Fruit fly (Drosophila melanogaster) whole organism, embryonic: ENCODE measurements around the gene Oatp74D.

Source experiments
- BEAF-32 ChIP-seq: fragments of 200-800 bp; sonication (Bioruptor generic); optimal IDR thresholded peaks from 3 replicates; lab custom pipeline; 2017; ENCODE audit warnings: missing biosample characterization, missing genetic modification characterization, mild to moderate bottlenecking, moderate library complexity, missing genetic modification reagents
- CG10147 ChIP-seq: fragments of 200-800 bp; sonication (Bioruptor generic); optimal IDR thresholded peaks from 2 replicates; lab custom pipeline; 2019; ENCODE audit warnings: missing biosample characterization, mild to moderate bottlenecking, missing genetic modification characterization, moderate library complexity
- CG10209 ChIP-seq: fragments of 200-800 bp; sonication (Bioruptor generic); optimal IDR thresholded peaks from 3 replicates; lab custom pipeline; 2017; ENCODE audit warnings: missing biosample characterization, mild to moderate bottlenecking, missing genetic modification characterization, missing genetic modification reagents
- CG10267 ChIP-seq: fragments of 200-800 bp; sonication (Bioruptor generic); optimal IDR thresholded peaks from 2 replicates; lab custom pipeline; 2018; ENCODE audit warnings: missing biosample characterization, mild to moderate bottlenecking, missing genetic modification characterization, moderate library complexity
- CG1233 ChIP-seq: fragments of 200-800 bp; sonication (Bioruptor generic); optimal IDR thresholded peaks from 4 replicates; lab custom pipeline; 2018; ENCODE audit warnings: missing biosample characterization, mild to moderate bottlenecking, missing genetic modification characterization
- CG13775 ChIP-seq: fragments of 200-800 bp; sonication (Bioruptor generic); optimal IDR thresholded peaks from 3 replicates; lab custom pipeline; 2017; ENCODE audit warnings: missing biosample characterization, mild to moderate bottlenecking, missing genetic modification characterization
- CG15696 ChIP-seq: fragments of 200-800 bp; sonication (Bioruptor generic); optimal IDR thresholded peaks from 2 replicates; lab custom pipeline; 2019; ENCODE audit warnings: missing biosample characterization, mild to moderate bottlenecking, missing genetic modification characterization, moderate library complexity
- CG17328 ChIP-seq: fragments of 200-800 bp; sonication (Bioruptor generic); IDR thresholded peaks from 2 replicates; pipeline ENCODE4 v1.3.6; 2022; ENCODE audit warnings: missing biosample characterization, missing genetic modification characterization
- CG17385 ChIP-seq: fragments of 200-800 bp; sonication (Bioruptor generic); optimal IDR thresholded peaks from 3 replicates; lab custom pipeline; 2018; ENCODE audit warnings: missing biosample characterization, mild to moderate bottlenecking, missing genetic modification characterization
- CG18011 ChIP-seq: fragments of 200-800 bp; sonication (Bioruptor generic); optimal IDR thresholded peaks from 2 replicates; lab custom pipeline; 2017; ENCODE audit warnings: missing biosample characterization, missing genetic modification characterization, mild to moderate bottlenecking, moderate library complexity, missing genotype
- CG31224 ChIP-seq: fragments of 200-800 bp; sonication (Bioruptor generic); IDR thresholded peaks from 2 replicates; pipeline ENCODE4 v1.3.6; 2022; ENCODE audit warnings: missing biosample characterization, missing genetic modification characterization
- CG31365 ChIP-seq: fragments of 200-800 bp; sonication (Bioruptor generic); optimal IDR thresholded peaks from 2 replicates; lab custom pipeline; 2018; ENCODE audit warnings: missing biosample characterization, mild to moderate bottlenecking, missing genetic modification characterization
- CG34422 ChIP-seq: fragments of 200-800 bp; sonication (Bioruptor generic); IDR thresholded peaks from 3 replicates; pipeline ENCODE4 v1.3.6; 2022; ENCODE audit warnings: missing biosample characterization, missing genetic modification characterization
- CG5180 ChIP-seq: fragments of 200-800 bp; sonication (Bioruptor generic); optimal IDR thresholded peaks from 3 replicates; lab custom pipeline; 2017; ENCODE audit warnings: missing biosample characterization, missing genetic modification characterization, mild to moderate bottlenecking, moderate library complexity, missing genetic modification reagents
- CG8478 ChIP-seq: fragments of >200 bp; optimal IDR thresholded peaks from 2 replicates; lab custom pipeline; 2018
- CG9609 ChIP-seq: fragments of 200-800 bp; sonication (Bioruptor generic); optimal IDR thresholded peaks from 3 replicates; lab custom pipeline; 2016; ENCODE audit warnings: missing biosample characterization, missing genetic modification characterization
- Camta ChIP-seq: fragments of 200-800 bp; sonication (Bioruptor generic); optimal IDR thresholded peaks from 2 replicates; lab custom pipeline; 2016; ENCODE audit warnings: missing biosample characterization, missing genetic modification characterization
- Chrac-16 ChIP-seq: fragments of 200-800 bp; sonication (Bioruptor generic); optimal IDR thresholded peaks from 3 replicates; lab custom pipeline; 2016; ENCODE audit warnings: missing biosample characterization, missing genetic modification characterization
- CkIIα-i1 ChIP-seq: fragments of 200-800 bp; sonication (Bioruptor generic); IDR thresholded peaks from 2 replicates; pipeline ENCODE4 v1.3.6; 2022; ENCODE audit warnings: missing biosample characterization, missing genetic modification characterization
- D ChIP-seq, 2 experiments: fragments of 200-800 bp in 1 of 2; fragments of >200 bp in 1 of 2; sonication (Bioruptor generic) in 1 of 2; optimal IDR thresholded peaks; 2 replicates in 1 of 2; 3 replicates in 1 of 2; lab custom pipeline; 2017; ENCODE audit warnings: mild to moderate bottlenecking in 1 of 2, missing biosample characterization in 1 of 2, missing genetic modification characterization in 1 of 2, missing genetic modification reagents in 1 of 2
- Dbx ChIP-seq: fragments of 200-800 bp; sonication (Bioruptor generic); IDR thresholded peaks from 3 replicates; pipeline ENCODE4 v1.3.6; 2022; ENCODE audit warnings: missing biosample characterization, missing genetic modification characterization
- Doc2 ChIP-seq: fragments of 200-800 bp; sonication (Bioruptor generic); IDR thresholded peaks from 2 replicates; pipeline ENCODE4 v1.3.6; 2022; ENCODE audit warnings: missing biosample characterization, missing genetic modification characterization
- Drgx ChIP-seq: fragments of 200-800 bp; sonication (Bioruptor generic); IDR thresholded peaks from 2 replicates; pipeline ENCODE4 v1.3.6; 2022; ENCODE audit warnings: missing biosample characterization, missing genetic modification characterization
- Eip74EF ChIP-seq, 2 experiments: fragments of 200-800 bp in 1 of 2; fragments of >200 bp in 1 of 2; sonication (Bioruptor generic) in 1 of 2; optimal IDR thresholded peaks; 2 replicates each; lab custom pipeline; 2017 to 2019; ENCODE audit warnings: missing biosample characterization in 2 of 2, missing genetic modification characterization in 2 of 2, mild to moderate bottlenecking in 1 of 2, moderate library complexity in 1 of 2
- Elba2 ChIP-seq: fragments of 200-800 bp; sonication (Bioruptor generic); optimal IDR thresholded peaks from 3 replicates; lab custom pipeline; 2016; ENCODE audit warnings: missing biosample characterization, missing genetic modification characterization
- GATAe ChIP-seq: fragments of 200-800 bp; sonication (Bioruptor generic); conservative IDR thresholded peaks from 2 replicates; pipeline ENCODE4 v1.3.6; 2022; ENCODE audit warnings: missing biosample characterization, missing genetic modification characterization
- HLH4C ChIP-seq: fragments of 200-800 bp; sonication (Bioruptor generic); IDR thresholded peaks from 3 replicates; pipeline ENCODE4 v1.3.6; 2022; ENCODE audit warnings: missing biosample characterization, missing genetic modification characterization; ENCODE audit not compliant: partially characterized antibody
- Hmr ChIP-seq: fragments of 200-800 bp; sonication (Bioruptor generic); optimal IDR thresholded peaks from 3 replicates; lab custom pipeline; 2017; ENCODE audit warnings: mild to moderate bottlenecking, missing biosample characterization, missing genetic modification reagents, missing genetic modification characterization
- NC2β ChIP-seq: fragments of 200-800 bp; sonication (Bioruptor generic); optimal IDR thresholded peaks from 2 replicates; lab custom pipeline; 2016; ENCODE audit warnings: missing biosample characterization, missing genetic modification characterization
- PHDP ChIP-seq: fragments of 200-800 bp; sonication (Bioruptor generic); optimal IDR thresholded peaks from 3 replicates; lab custom pipeline; 2018; ENCODE audit warnings: missing biosample characterization, mild to moderate bottlenecking, missing genetic modification characterization, moderate library complexity
- Sin3A ChIP-seq: fragments of >200 bp; optimal IDR thresholded peaks from 2 replicates; lab custom pipeline; 2018
- Sry-δ ChIP-seq: fragments of 200-800 bp; sonication (Bioruptor generic); optimal IDR thresholded peaks from 2 replicates; lab custom pipeline; 2016; ENCODE audit warnings: missing biosample characterization, missing genetic modification characterization
- Vsx1 ChIP-seq: fragments of 200-800 bp; sonication (Bioruptor generic); optimal IDR thresholded peaks from 2 replicates; lab custom pipeline; 2017; ENCODE audit warnings: missing biosample characterization, mild to moderate bottlenecking, missing genetic modification characterization, missing genetic modification reagents
- ab ChIP-seq: fragments of 200-800 bp; sonication (Bioruptor generic); optimal IDR thresholded peaks from 2 replicates; lab custom pipeline; 2016; ENCODE audit warnings: missing biosample characterization, missing genetic modification characterization
- bcd ChIP-seq: fragments of 200-800 bp; sonication (Bioruptor generic); optimal IDR thresholded peaks from 2 replicates; lab custom pipeline; 2017; ENCODE audit warnings: missing biosample characterization, mild to moderate bottlenecking, missing genetic modification characterization
- dm ChIP-seq: fragments of 200-800 bp; sonication (Bioruptor generic); optimal IDR thresholded peaks from 3 replicates; lab custom pipeline; 2016; ENCODE audit warnings: missing biosample characterization, missing genetic modification characterization
- dysf ChIP-seq: fragments of 200-800 bp; sonication (Bioruptor generic); IDR thresholded peaks from 3 replicates; pipeline ENCODE4 v1.3.6; 2022; ENCODE audit warnings: missing biosample characterization, missing genetic modification characterization
- fd3F ChIP-seq: fragments of 200-800 bp; sonication (Bioruptor generic); optimal IDR thresholded peaks from 2 replicates; lab custom pipeline; 2018; ENCODE audit warnings: missing biosample characterization, mild to moderate bottlenecking, missing genetic modification characterization, moderate library complexity
- her ChIP-seq: fragments of 200-800 bp; sonication (Bioruptor generic); optimal IDR thresholded peaks from 2 replicates; lab custom pipeline; 2016; ENCODE audit warnings: missing biosample characterization, missing genetic modification characterization
- knrl ChIP-seq: fragments of 200-800 bp; sonication (Bioruptor generic); IDR thresholded peaks from 3 replicates; pipeline ENCODE4 v1.3.6; 2022; ENCODE audit warnings: missing biosample characterization, missing genetic modification characterization; ENCODE audit not compliant: partially characterized antibody
- lab ChIP-seq: fragments of 200-800 bp; sonication (Bioruptor generic); optimal IDR thresholded peaks from 3 replicates; lab custom pipeline; 2017; ENCODE audit warnings: missing biosample characterization, missing genetic modification characterization, mild to moderate bottlenecking, moderate library complexity, missing genetic modification reagents
- pan ChIP-seq, 4 experiments: fragments of >200 bp in 3 of 4; fragments of 200-800 bp in 1 of 4; sonication (Bioruptor generic) in 1 of 4; optimal IDR thresholded peaks in 3 of 4; IDR thresholded peaks in 1 of 4; 2 replicates each; pipeline versions ENCODE4 v1.3.6 to Lab custom; 2017 to 2022; ENCODE audit warnings: missing biosample characterization in 2 of 4, missing genetic modification characterization in 2 of 4, mixed read lengths in 1 of 4
- sim ChIP-seq: fragments of 200-800 bp; sonication (Bioruptor generic); IDR thresholded peaks from 2 replicates; pipeline ENCODE4 v1.3.6; 2022; ENCODE audit warnings: missing biosample characterization, missing genetic modification characterization
- so ChIP-seq: fragments of 200-800 bp; sonication (Bioruptor generic); IDR thresholded peaks from 3 replicates; pipeline ENCODE4 v1.3.6; 2022; ENCODE audit warnings: missing biosample characterization, missing genetic modification characterization
- sr ChIP-seq: fragments of 200-800 bp; sonication (Bioruptor generic); IDR thresholded peaks from 3 replicates; pipeline ENCODE4 v1.3.6; 2022; ENCODE audit warnings: missing biosample characterization, missing genetic modification characterization
- z ChIP-seq: fragments of 200-800 bp; sonication (Bioruptor generic); IDR thresholded peaks from 3 replicates; pipeline ENCODE4 v1.3.6; 2022; ENCODE audit warnings: missing biosample characterization, missing genetic modification characterization
- zen ChIP-seq: fragments of 200-800 bp; sonication (Bioruptor generic); optimal IDR thresholded peaks from 3 replicates; lab custom pipeline; 2018; ENCODE audit warnings: missing biosample characterization, mild to moderate bottlenecking, missing genetic modification characterization, moderate library complexity
- zen2 ChIP-seq: fragments of 200-800 bp; sonication (Bioruptor generic); IDR thresholded peaks from 3 replicates; pipeline ENCODE4 v1.3.6; 2022; ENCODE audit warnings: missing biosample characterization, missing genetic modification characterization; ENCODE audit not compliant: partially characterized antibody

The Oatp74D gene

dm6 chr3L:17557215-17557904 lies 70.4 kb downstream of the Oatp74D start, which contains the start of gene CycT (continued):
- TF ChIP-seq CG34422 (GFP tag; lab: Robert Waterston, UW) (peak; percentile 56; the same call in 2 of the 3 replicates), HLH4C (GFP tag; lab: Robert Waterston, UW) (peak; percentile 89), z (no peak), CG9609 (peak; percentile 8), CG17328 (GFP tag; lab: Robert Waterston, UW) (0 out of 2 replicates have a peak, but pooled peaks have one; percentile 39), CG13775 (GFP tag; lab: Kevin White, UChicago) (peak; percentile 52), Sry-δ (GFP tag; lab: Kevin White, UChicago) (peak; percentile 76), pan (optimal IDR thresholded peaks at IDR 0.05; lab: Kevin White, UChicago) (no peak), pan (GFP tag; optimal IDR thresholded peaks at IDR 0.05 in 1 of 2, IDR thresholded peaks at IDR 0.05 in 1 of 2) (peak in 1 of 2 experiments; percentile 18), BEAF-32 (GFP tag; lab: Kevin White, UChicago) (peak; percentile 92), her (GFP tag; lab: Kevin White, UChicago) (peak; percentile 28), knrl (GFP tag; lab: Robert Waterston, UW) (peak; percentile 92), lab (GFP tag; lab: Kevin White, UChicago) (no peak), Chrac-16 (GFP tag; lab: Kevin White, UChicago) (no peak), Elba2 (no peak), fd3F (GFP tag; lab: Kevin White, UChicago) (peak; percentile 24), Hmr (GFP tag; lab: Kevin White, UChicago) (peak; percentile 81), CG8478 (peak; percentile 85), CkIIα-i1 (no peak), Vsx1 (GFP tag; lab: Kevin White, UChicago) (peak; percentile 23), zen (tag; lab: Kevin White, UChicago) (peak; percentile 53), CG17385 (GFP tag; lab: Kevin White, UChicago) (peak; percentile 52), Drgx (GFP tag; lab: Robert Waterston, UW) (peak; percentile 23; the same call in 1 of the 2 replicates), CG5180 (GFP tag; lab: Kevin White, UChicago) (no peak), D (optimal IDR thresholded peaks at IDR 0.05; lab: Kevin White, UChicago) (no peak), D (GFP tag; optimal IDR thresholded peaks at IDR 0.05; lab: Kevin White, UChicago) (peak; percentile 5), Camta (peak; percentile 3), CG1233 (GFP tag; lab: Kevin White, UChicago) (peak; percentile 59), CG31365 (tag; lab: Kevin White, UChicago) (peak; percentile 71), CG10147 (peak; percentile 61), PHDP (tag; lab: Kevin White, UChicago) (peak; percentile 41), CG10209 (peak; percentile 40), Doc2 (GFP tag; lab: Robert Waterston, UW) (no peak), sim (GFP tag; lab: Robert Waterston, UW) (no peak), bcd (GFP tag; lab: Kevin White, UChicago) (peak; percentile 28), CG10267 (tag; lab: Kevin White, UChicago) (peak; percentile 66), so (GFP tag; lab: Robert Waterston, UW) (0 out of 3 replicates have a peak, but pooled peaks have one; percentile 7), CG15696 (tag; lab: Kevin White, UChicago) (peak; percentile 9), CG18011 (GFP tag; lab: Kevin White, UChicago) (peak; percentile 32), Eip74EF (GFP tag; optimal IDR thresholded peaks at IDR 0.05; lab: Kevin White, UChicago) (peak in 1 of 2 experiments; percentile 89), GATAe (no peak), sr (GFP tag; lab: Robert Waterston, UW) (no peak), dm (GFP tag; lab: Kevin White, UChicago) (peak; percentile 82), dysf (GFP tag; lab: Robert Waterston, UW) (no peak), Dbx (GFP tag; lab: Robert Waterston, UW) (peak; percentile 26; the same call in 1 of the 3 replicates), NC2β (GFP tag; lab: Kevin White, UChicago) (peak; percentile 62), CG31224 (GFP tag; lab: Robert Waterston, UW) (peak; percentile 25; the same call in 1 of the 2 replicates), ab (GFP tag; lab: Kevin White, UChicago) (no peak), Sin3A (peak; percentile 52), zen2 (GFP tag; lab: Robert Waterston, UW) (peak; percentile 83)
